Worm (Caenorhabditis elegans): Measurements from ENCODE around the gene kin-20.

Gene kin-20

DNA sequence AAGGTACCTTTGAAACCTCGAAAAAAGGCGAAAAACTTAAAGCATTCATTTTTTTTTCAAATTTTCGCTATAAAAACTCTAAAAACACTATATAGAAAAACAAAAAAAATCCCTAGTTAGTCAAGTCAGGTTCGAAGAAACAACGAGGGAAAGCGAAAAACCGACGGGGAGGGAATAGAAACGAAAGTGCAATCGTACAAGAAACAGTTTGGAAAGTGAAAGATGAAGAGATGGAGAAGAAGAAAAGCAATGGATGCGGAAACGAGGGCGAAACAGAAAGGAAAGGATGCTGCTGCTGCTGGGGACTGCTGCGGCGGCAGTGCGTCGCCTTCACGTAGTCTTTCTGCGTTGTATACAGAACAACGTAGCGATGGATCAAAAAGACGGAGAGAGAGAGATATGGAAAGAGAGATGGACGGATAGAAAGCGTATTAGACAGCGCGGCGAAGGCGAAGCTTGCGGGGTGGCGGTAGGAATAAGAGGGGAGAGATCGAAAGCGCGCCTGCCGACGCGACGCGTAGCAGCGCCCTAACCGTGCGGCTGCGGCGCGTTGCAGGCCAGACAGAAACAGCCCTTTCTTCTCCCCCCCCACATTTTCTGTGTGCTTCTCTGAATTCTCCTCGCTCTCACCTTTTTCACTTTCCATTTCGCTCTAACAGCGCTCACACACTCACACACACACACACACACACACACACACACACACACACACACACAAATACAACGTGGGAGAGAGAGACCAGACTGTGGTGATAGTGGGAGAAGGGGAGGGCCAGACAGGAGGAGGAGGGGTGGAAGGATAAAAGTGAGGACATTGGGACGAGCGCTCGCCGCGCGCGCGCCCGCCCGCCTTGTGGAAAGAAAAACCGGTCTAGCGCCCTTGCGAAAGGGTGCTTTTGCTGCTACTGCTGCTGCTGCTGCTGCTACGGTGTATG is 2.5 kb downstream of the kin-20 start (continued):
- TF ChIP-seq isw-1 (GFP tag; IDR thresholded peaks at IDR 0.05) = peak; percentile 40
- peak; percentile 73 for TF ChIP-seq nhr-77 (tag; optimal IDR thresholded peaks at IDR 0.05)
- peak; percentile 99 for TF ChIP-seq blmp-1 (tag; optimal IDR thresholded peaks at IDR 0.05)
- peak; percentile 64 for TF ChIP-seq mep-1 (tag; optimal IDR thresholded peaks at IDR 0.05)
- TF ChIP-seq dpl-1 (GFP tag; optimal IDR thresholded peaks at IDR 0.05) = peak in 2 of 3 experiments; percentile 10 to 17
- TF ChIP-seq elt-2 (tag; optimal IDR thresholded peaks at IDR 0.05) = peak; percentile 74
- peak; percentile 15 for TF ChIP-seq nhr-237 (tag; optimal IDR thresholded peaks at IDR 0.05)
- peak; percentile 88 for TF ChIP-seq ztf-4 (tag; optimal IDR thresholded peaks at IDR 0.05)
- TF ChIP-seq irx-1 (tag; optimal IDR thresholded peaks at IDR 0.05) = peak; percentile 61
- peak; percentile 68 for TF ChIP-seq nhr-90 (tag; optimal IDR thresholded peaks at IDR 0.05; ENCODE audit: poor library complexity)
- peak; percentile 59 for TF ChIP-seq fkh-10 (GFP tag; optimal IDR thresholded peaks at IDR 0.05)
- no peak for TF ChIP-seq vab-15 (tag; optimal IDR thresholded peaks at IDR 0.05)
- TF ChIP-seq sup-37 (GFP tag; optimal IDR thresholded peaks at IDR 0.05) = peak; percentile 48
- no peak for TF ChIP-seq lin-15B (tag; optimal IDR thresholded peaks at IDR 0.05)
- TF ChIP-seq xbp-1 (tag; optimal IDR thresholded peaks at IDR 0.05) = peak; percentile 27
- peak; percentile 44 for TF ChIP-seq fos-1 (tag; optimal IDR thresholded peaks at IDR 0.05)
- TF ChIP-seq ceh-63 (GFP tag; optimal IDR thresholded peaks at IDR 0.05) = no peak
- peak; percentile 56 for TF ChIP-seq skn-1 (tag; optimal IDR thresholded peaks at IDR 0.05)
- peak; percentile 45 to 70 for TF ChIP-seq lin-35 (GFP tag; optimal IDR thresholded peaks at IDR 0.05)
- TF ChIP-seq egl-13 (tag; optimal IDR thresholded peaks at IDR 0.05) = peak; percentile 35
- peak; percentile 80 for TF ChIP-seq unc-130 (tag; optimal IDR thresholded peaks at IDR 0.05)
- TF ChIP-seq ets-5 (GFP tag; IDR thresholded peaks at IDR 0.05) = no peak
- peak in 5 of 6 experiments; percentile 18 to 87 (median 75) for TF ChIP-seq elt-3 (tag; optimal IDR thresholded peaks at IDR 0.05)
- TF ChIP-seq fkh-8 (tag; optimal IDR thresholded peaks at IDR 0.05) = peak; percentile 83
- TF ChIP-seq grh-1 (GFP tag; IDR thresholded peaks at IDR 0.05) = peak; percentile 94
- no peak for TF ChIP-seq hlh-17 (GFP tag; optimal IDR thresholded peaks at IDR 0.05; ENCODE audit: borderline replicate concordance)
- TF ChIP-seq ztf-11 (tag; optimal IDR thresholded peaks at IDR 0.05) = peak in 1 of 2 experiments; percentile 57
- TF ChIP-seq pqm-1 (tag; optimal IDR thresholded peaks at IDR 0.05) = no peak
- TF ChIP-seq nhr-76 (tag; optimal IDR thresholded peaks at IDR 0.05) = no peak
- TF ChIP-seq unc-62 (GFP tag; optimal IDR thresholded peaks at IDR 0.05) = no peak
- peak; percentile 65 to 76 for TF ChIP-seq lsy-2 (tag; optimal IDR thresholded peaks at IDR 0.05)
- TF ChIP-seq aha-1 (tag; optimal IDR thresholded peaks at IDR 0.05) = no peak
- no peak for TF ChIP-seq aly-2 (tag; optimal IDR thresholded peaks at IDR 0.05)
- no peak for TF ChIP-seq ama-1 (optimal IDR thresholded peaks at IDR 0.05)
- peak; percentile 61 for TF ChIP-seq lir-3 (tag; optimal IDR thresholded peaks at IDR 0.05; ENCODE audit: poor library complexity)
- peak; percentile 75 for TF ChIP-seq mef-2 (tag; optimal IDR thresholded peaks at IDR 0.05)
- no peak for TF ChIP-seq alr-1 (tag; optimal IDR thresholded peaks at IDR 0.05; ENCODE audit: borderline replicate concordance)
- TF ChIP-seq snu-23 (GFP tag; optimal IDR thresholded peaks at IDR 0.05) = peak; percentile 76
- peak; percentile 49; the same call in 1 of the 2 replicates for TF ChIP-seq ceh-88 (GFP tag; IDR thresholded peaks at IDR 0.05)
- peak; percentile 93 for TF ChIP-seq nhr-71 (tag; optimal IDR thresholded peaks at IDR 0.05)
- peak; percentile 58 for TF ChIP-seq C16A3.4 (tag; optimal IDR thresholded peaks at IDR 0.05)
- TF ChIP-seq nhr-20 (tag; optimal IDR thresholded peaks at IDR 0.05) = peak; percentile 89
- no peak for TF ChIP-seq F16B12.6 (tag; optimal IDR thresholded peaks at IDR 0.05)
- TF ChIP-seq efl-1 (optimal IDR thresholded peaks at IDR 0.05) = peak; percentile 40 to 56
- TF ChIP-seq efl-1 (GFP tag; optimal IDR thresholded peaks at IDR 0.05 in 1 of 2) = peak in 1 of 2 experiments; percentile 64
- TF ChIP-seq unc-86 (tag; optimal IDR thresholded peaks at IDR 0.05) = peak; percentile 63
- no peak for TF ChIP-seq fkh-4 (tag; optimal IDR thresholded peaks at IDR 0.05; ENCODE audit: borderline replicate concordance)
- peak; percentile 81 for TF ChIP-seq swsn-7 (tag; optimal IDR thresholded peaks at IDR 0.05)
- TF ChIP-seq egl-27 (tag; optimal IDR thresholded peaks at IDR 0.05) = peak; percentile 43 to 81
- TF ChIP-seq C04F5.9 (tag; optimal IDR thresholded peaks at IDR 0.05) = no peak
- peak; percentile 77 for TF ChIP-seq pax-3 (tag; optimal IDR thresholded peaks at IDR 0.05)

Measured in whole organism, L1 larva.